Worm (Caenorhabditis elegans) whole organism, L2 larva: Measurements from ENCODE around the gene ZK418.7.

Source experiments
- elt-3 ChIP-seq: sonication (generic microtip); optimal IDR thresholded peaks from 2 replicates; lab custom pipeline; 2017; ENCODE audit warnings: missing biosample characterization, missing genetic modification characterization
- nhr-12 ChIP-seq: fragments of 150-350 bp; optimal IDR thresholded peaks from 2 replicates; lab custom pipeline; 2014; ENCODE audit warnings: missing biosample characterization, missing genetic modification characterization
- nhr-129 ChIP-seq: fragments of 150-350 bp; optimal IDR thresholded peaks from 2 replicates; lab custom pipeline; 2014; ENCODE audit warnings: missing biosample characterization, missing genetic modification characterization
- ztf-1 ChIP-seq: fragments of 200-800 bp; sonication (Bioruptor generic); conservative IDR thresholded peaks from 2 replicates; pipeline ENCODE4 v1.3.6; 2022; ENCODE audit warnings: missing genetic modification characterization, missing compliant biosample characterization

Gene ZK418.7

DNA sequence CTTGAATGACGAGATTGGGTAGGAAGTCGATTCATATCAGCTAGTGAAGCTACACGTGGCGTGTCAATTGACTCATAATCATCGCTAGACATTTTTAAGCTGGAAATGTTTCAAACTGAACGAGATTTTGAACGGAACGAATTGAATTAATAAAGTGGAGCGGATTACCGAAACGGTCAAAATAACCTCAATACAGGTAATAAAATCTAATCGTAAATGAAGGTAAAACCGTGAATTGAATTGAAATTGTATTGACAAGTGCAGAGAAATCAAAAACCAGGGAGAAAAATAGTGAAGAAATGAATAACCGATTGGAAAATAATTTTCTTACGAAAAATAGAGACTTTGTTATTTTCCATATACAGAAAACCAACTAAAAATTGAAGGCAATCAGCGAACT, 51.5 kb downstream of the ZK418.7 start, which contains the start of gene cyk-1:
TSS of gene cyk-1 (minus strand) at position 101 of the 400 bp plus-strand sequence.
- TF ChIP-seq ztf-1 (GFP tag; lab: Robert Waterston, UW) (no peak), nhr-129 (tag; lab: Kevin White, UChicago) (no peak), elt-3 (tag; lab: Kevin White, UChicago) (no peak), nhr-12 (tag; lab: Kevin White, UChicago) (no peak)
- TF ChIP-seq, all 48 proteins: peak for 0
